Worm (Caenorhabditis elegans) whole organism, mixed stage, embryonic: Measurements from ENCODE around the gene srh-137.

Experiments used
- M03D4.4 ChIP-seq: sonication (generic microtip); optimal IDR thresholded peaks from 2 replicates; lab custom pipeline; 2017; ENCODE audit warnings: mild to moderate bottlenecking, missing genetic modification characterization, missing compliant biosample characterization
- bed-3 ChIP-seq: fragments of 200-800 bp; sonication (Bioruptor generic); optimal IDR thresholded peaks from 3 replicates; lab custom pipeline; 2018; ENCODE audit warnings: mild to moderate bottlenecking, missing genetic modification characterization, moderate library complexity, missing compliant biosample characterization
- blmp-1 ChIP-seq: fragments of 150-350 bp; optimal IDR thresholded peaks from 2 replicates; lab custom pipeline; 2014; ENCODE audit warnings: missing biosample characterization, missing genetic modification characterization
- ceh-43 ChIP-seq: fragments of 200-800 bp; sonication (Bioruptor generic); optimal IDR thresholded peaks from 2 replicates; lab custom pipeline; 2018; ENCODE audit warnings: mild to moderate bottlenecking, missing genetic modification characterization, moderate library complexity, missing compliant biosample characterization
- ceh-83 ChIP-seq: fragments of 200-800 bp; sonication (Bioruptor generic); optimal IDR thresholded peaks from 2 replicates; lab custom pipeline; 2018; ENCODE audit warnings: mild to moderate bottlenecking, missing genetic modification characterization, missing compliant biosample characterization
- ces-1 ChIP-seq: fragments of 150-350 bp; optimal IDR thresholded peaks from 2 replicates; lab custom pipeline; 2014; ENCODE audit warnings: missing biosample characterization, missing genetic modification reagents, missing genetic modification characterization
- cnd-1 ChIP-seq: fragments of 200-800 bp; sonication (Bioruptor generic); optimal IDR thresholded peaks from 2 replicates; lab custom pipeline; 2018; ENCODE audit warnings: mild to moderate bottlenecking, missing genetic modification characterization, missing compliant biosample characterization
- drap-1 ChIP-seq: fragments of 200-800 bp; sonication (Bioruptor generic); optimal IDR thresholded peaks from 3 replicates; lab custom pipeline; 2018; ENCODE audit warnings: mild to moderate bottlenecking, missing genetic modification characterization, missing compliant biosample characterization
- elt-1 ChIP-seq: sonication (generic microtip); optimal IDR thresholded peaks from 2 replicates; lab custom pipeline; 2017; ENCODE audit warnings: missing genetic modification characterization, mild to moderate bottlenecking, missing compliant biosample characterization, antibody characterized with exemption, moderate library complexity, borderline replicate concordance; ENCODE audit not compliant: insufficient read depth
- flh-1 ChIP-seq: fragments of 200-800 bp; sonication (Bioruptor generic); optimal IDR thresholded peaks from 2 replicates; lab custom pipeline; 2018; ENCODE audit warnings: mild to moderate bottlenecking, missing genetic modification characterization, moderate library complexity, missing compliant biosample characterization
- hlh-1 ChIP-seq: fragments of 150-350 bp; optimal IDR thresholded peaks from 2 replicates; lab custom pipeline; 2014; ENCODE audit warnings: missing biosample characterization, missing genetic modification reagents, missing genetic modification characterization
- lin-13 ChIP-seq: fragments of 150-350 bp; optimal IDR thresholded peaks from 2 replicates; lab custom pipeline; 2014; ENCODE audit warnings: missing biosample characterization, missing genetic modification characterization
- lin-32 ChIP-seq: fragments of 200-800 bp; sonication (Bioruptor generic); optimal IDR thresholded peaks from 2 replicates; lab custom pipeline; 2018; ENCODE audit warnings: mild to moderate bottlenecking, missing genetic modification characterization, missing compliant biosample characterization
- lsy-2 ChIP-seq: fragments of 150-350 bp; optimal IDR thresholded peaks from 2 replicates; lab custom pipeline; 2014; ENCODE audit warnings: missing biosample characterization, missing genetic modification characterization
- mab-5 ChIP-seq: fragments of 150-350 bp; optimal IDR thresholded peaks from 2 replicates; lab custom pipeline; 2014; ENCODE audit warnings: missing biosample characterization, missing genetic modification characterization
- mep-1 ChIP-seq: fragments of 150-350 bp; optimal IDR thresholded peaks from 2 replicates; lab custom pipeline; 2017; ENCODE audit warnings: missing biosample characterization, missing genetic modification reagents, missing genetic modification characterization, inconsistent platforms
- mls-2 ChIP-seq: sonication (generic microtip); optimal IDR thresholded peaks from 2 replicates; lab custom pipeline; 2016; ENCODE audit warnings: mild to moderate bottlenecking, missing genetic modification characterization, moderate library complexity, missing compliant biosample characterization
- nhr-12 ChIP-seq: fragments of 150-350 bp; optimal IDR thresholded peaks from 2 replicates; lab custom pipeline; 2014; ENCODE audit warnings: missing biosample characterization, missing genetic modification characterization
- nhr-2 ChIP-seq: fragments of 150-350 bp; optimal IDR thresholded peaks from 2 replicates; lab custom pipeline; 2014; ENCODE audit warnings: missing biosample characterization, missing genetic modification characterization
- nhr-237 ChIP-seq: fragments of 150-350 bp; optimal IDR thresholded peaks from 2 replicates; lab custom pipeline; 2014; ENCODE audit warnings: missing biosample characterization, missing genetic modification characterization
- nhr-28 ChIP-seq: fragments of 150-350 bp; optimal IDR thresholded peaks from 2 replicates; lab custom pipeline; 2014; ENCODE audit warnings: missing biosample characterization, missing genetic modification characterization
- pha-4 ChIP-seq: fragments of 150-350 bp; optimal IDR thresholded peaks from 2 replicates; lab custom pipeline; 2018; ENCODE audit warnings: missing biosample characterization, missing genetic modification reagents, missing genetic modification characterization
- sem-2 ChIP-seq: fragments of 200-800 bp; sonication (Bioruptor generic); optimal IDR thresholded peaks from 2 replicates; lab custom pipeline; 2018; ENCODE audit warnings: mild to moderate bottlenecking, missing genetic modification characterization, missing compliant biosample characterization
- snpc-4 ChIP-seq: fragments of 150-350 bp; optimal IDR thresholded peaks from 2 replicates; lab custom pipeline; 2014; ENCODE audit warnings: missing biosample characterization, missing genetic modification characterization
- sptf-1 ChIP-seq: sonication (generic microtip); optimal IDR thresholded peaks from 2 replicates; lab custom pipeline; 2017; ENCODE audit warnings: mild to moderate bottlenecking, missing genetic modification characterization, moderate library complexity, missing compliant biosample characterization
- tbx-8 ChIP-seq: fragments of 200-800 bp; sonication (Bioruptor generic); optimal IDR thresholded peaks from 2 replicates; lab custom pipeline; 2018; ENCODE audit warnings: mild to moderate bottlenecking, missing genetic modification characterization, moderate library complexity, missing compliant biosample characterization
- unc-120 ChIP-seq: sonication (generic microtip); optimal IDR thresholded peaks from 2 replicates; lab custom pipeline; 2017; ENCODE audit warnings: missing genetic modification characterization, missing compliant biosample characterization; ENCODE audit not compliant: poor library complexity, severe bottlenecking
- unc-39 ChIP-seq: fragments of 150-350 bp; optimal IDR thresholded peaks from 2 replicates; lab custom pipeline; 2014; ENCODE audit warnings: missing biosample characterization, missing genetic modification characterization
- unc-62 ChIP-seq: fragments of 150-350 bp; optimal IDR thresholded peaks from 2 replicates; lab custom pipeline; 2014; ENCODE audit warnings: missing biosample characterization, missing genetic modification reagents, missing genetic modification characterization
- zip-8 ChIP-seq: fragments of 150-350 bp; optimal IDR thresholded peaks from 2 replicates; lab custom pipeline; 2014; ENCODE audit warnings: missing biosample characterization, missing genetic modification characterization

Gene srh-137

ce11 chrV:16733681-16734080, 17.2 kb upstream of the srh-137 start, which contains the start of gene T25E12.16:
T25E12.16 (minus strand) TSS chrV:16733781.
- TF ChIP-seq ces-1 (GFP tag; lab: Kevin White, UChicago), result no peak
- no peak for TF ChIP-seq M03D4.4 (tag; lab: Kevin White, UChicago)
- no peak for TF ChIP-seq ceh-83 (GFP tag; lab: Kevin White, UChicago)
- no peak for TF ChIP-seq ceh-43 (GFP tag; lab: Kevin White, UChicago)
- no peak for TF ChIP-seq sem-2 (GFP tag; lab: Kevin White, UChicago)
- no peak for TF ChIP-seq mab-5 (tag; lab: Kevin White, UChicago)
- no peak for TF ChIP-seq zip-8
- no peak for TF ChIP-seq flh-1 (GFP tag; lab: Kevin White, UChicago)
- no peak for TF ChIP-seq cnd-1 (tag; lab: Kevin White, UChicago)
- TF ChIP-seq bed-3 (GFP tag; lab: Kevin White, UChicago), result no peak

ce11 chrV:16731600-16731999, 15.1 kb upstream of the srh-137 start, which contains the start of gene srz-100:
srz-100 (plus strand) TSS chrV:16731900.
- TF ChIP-seq drap-1 (GFP tag; lab: Kevin White, UChicago) (no peak), nhr-28 (tag; lab: Kevin White, UChicago) (no peak), pha-4 (tag; lab: Kevin White, UChicago) (no peak)

- no peak for TF ChIP-seq drap-1 (GFP tag; lab: Kevin White, UChicago)
- no peak for TF ChIP-seq hlh-1
- no peak for TF ChIP-seq unc-39 (tag; lab: Kevin White, UChicago)
- TF ChIP-seq ces-1 (GFP tag; lab: Kevin White, UChicago), result no peak
- no peak for TF ChIP-seq mls-2
- no peak for TF ChIP-seq pha-4 (tag; lab: Kevin White, UChicago)
- no peak for TF ChIP-seq unc-120 (tag; lab: Kevin White, UChicago)
- TF ChIP-seq zip-8, result no peak
- no peak for TF ChIP-seq sptf-1 (tag; lab: Kevin White, UChicago)
- no peak for TF ChIP-seq lsy-2 (tag; lab: Kevin White, UChicago)
- no peak for TF ChIP-seq unc-62
- no peak for TF ChIP-seq cnd-1 (tag; lab: Kevin White, UChicago)
- no peak for TF ChIP-seq elt-1 (tag; lab: Kevin White, UChicago)
- TF ChIP-seq ceh-43 (GFP tag; lab: Kevin White, UChicago), result no peak
- no peak for TF ChIP-seq nhr-12 (tag; lab: Kevin White, UChicago)
- no peak for TF ChIP-seq tbx-8
- no peak for TF ChIP-seq nhr-2
- no peak for TF ChIP-seq nhr-28 (tag; lab: Kevin White, UChicago)
- TF ChIP-seq bed-3 (GFP tag; lab: Kevin White, UChicago), result no peak
- no peak for TF ChIP-seq ceh-83 (GFP tag; lab: Kevin White, UChicago)
Observed at ce11 chrV:16729961-16730360, 13.5 kb upstream of the srh-137 start, which contains the start of gene srz-99. srz-99 (plus strand) TSS chrV:16730261.

DNA sequence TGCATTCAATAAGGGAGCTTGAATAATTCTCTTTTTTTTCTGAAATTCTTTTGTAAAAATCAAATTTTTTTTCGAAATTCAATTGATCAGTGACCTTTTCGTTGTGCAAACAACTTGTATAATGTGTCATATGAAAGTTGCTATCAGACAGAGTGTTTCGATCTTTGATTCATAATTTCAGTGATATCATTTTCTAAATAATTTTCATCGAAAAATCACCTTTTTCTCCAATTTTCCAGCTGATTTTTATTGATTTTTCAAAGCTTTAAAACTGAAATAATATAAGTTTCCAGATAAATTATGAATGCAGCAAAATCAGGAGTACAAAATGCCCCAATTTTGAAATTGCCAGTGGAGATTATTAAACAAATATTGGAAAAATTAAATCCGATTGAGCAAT, 12.0 kb upstream of the srh-137 start, which contains the start of gene fbxa-127:
Gene fbxa-127, plus strand, starts transcription at position 301 of the 400 bp plus-strand sequence.
- no peak for TF ChIP-seq nhr-12 (tag; lab: Kevin White, UChicago)

DNA sequence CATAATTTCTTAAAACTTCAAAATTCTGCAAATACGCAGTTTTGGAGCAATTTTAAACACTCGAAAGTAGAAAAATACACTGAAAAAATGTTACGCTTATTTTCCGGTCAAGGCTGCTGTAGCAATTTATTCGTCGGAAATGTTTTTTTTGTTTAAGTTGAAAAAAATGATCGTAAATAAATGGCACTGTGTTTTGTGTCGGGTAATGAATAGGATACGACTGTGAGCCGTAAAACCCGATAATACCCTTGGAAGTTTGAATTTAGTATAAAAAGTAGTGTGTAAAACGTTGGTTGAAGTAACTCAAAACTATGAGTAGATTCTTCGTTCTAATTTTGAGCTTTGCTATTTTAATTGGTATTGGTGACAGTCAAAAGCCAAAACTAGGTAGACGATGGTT, 10.4 kb upstream of the srh-137 start, which contains the start of gene T25E12.14:
Gene T25E12.14, plus strand, starts transcription at position 301 of the 400 bp plus-strand sequence.
- TF ChIP-seq unc-120 (tag; lab: Kevin White, UChicago) (no peak), zip-8 (no peak), snpc-4 (tag; lab: Kevin White, UChicago) (no peak), ceh-43 (GFP tag; lab: Kevin White, UChicago) (no peak), unc-39 (tag; lab: Kevin White, UChicago) (no peak)

ce11 chrV:16725955-16726354, 9.5 kb upstream of the srh-137 start:
- TF ChIP-seq drap-1 (GFP tag; lab: Kevin White, UChicago) (no peak), ces-1 (GFP tag; lab: Kevin White, UChicago) (no peak), unc-39 (tag; lab: Kevin White, UChicago) (no peak), lin-13 (no peak), elt-1 (tag; lab: Kevin White, UChicago) (no peak), nhr-237 (no peak), blmp-1 (tag; lab: Kevin White, UChicago) (no peak), sptf-1 (tag; lab: Kevin White, UChicago) (no peak), ceh-43 (GFP tag; lab: Kevin White, UChicago) (no peak), lin-32 (no peak), bed-3 (GFP tag; lab: Kevin White, UChicago) (no peak), nhr-28 (tag; lab: Kevin White, UChicago) (no peak), pha-4 (tag; lab: Kevin White, UChicago) (no peak), mep-1 (tag; lab: Kevin White, UChicago) (no peak), unc-62 (no peak)
